Worm (Caenorhabditis elegans) whole organism, L4 larva: Measurements from ENCODE around the gene F58B6.1.

Source experiments
- D1046.2 ChIP-seq: fragments of 200-800 bp; sonication (Bioruptor generic); IDR thresholded peaks from 2 replicates; pipeline ENCODE4 v1.3.6; 2022; ENCODE audit warnings: missing genetic modification characterization, missing compliant biosample characterization
- F26F4.8 ChIP-seq: fragments of 200-800 bp; sonication (Bioruptor generic); conservative IDR thresholded peaks from 2 replicates; pipeline ENCODE4 v1.3.6; 2022; ENCODE audit warnings: missing genetic modification characterization, missing compliant biosample characterization
- T20F7.1 ChIP-seq: fragments of 200-800 bp; sonication (Bioruptor generic); optimal IDR thresholded peaks from 2 replicates; lab custom pipeline; 2018; ENCODE audit warnings: mild to moderate bottlenecking, missing genetic modification characterization, missing compliant biosample characterization
- ZK546.5 ChIP-seq, 2 experiments: sonication (generic microtip); optimal IDR thresholded peaks; 2 replicates each; lab custom pipeline; 2017; ENCODE audit warnings: missing biosample characterization in 2 of 2, missing genetic modification characterization in 2 of 2
- aha-1 ChIP-seq: fragments of 150-350 bp; peaks from one replicate; lab custom pipeline; 2014; ENCODE audit warnings: missing biosample characterization, missing genetic modification characterization
- ama-1 ChIP-seq: fragments of 150-350 bp; optimal IDR thresholded peaks from 2 replicates; lab custom pipeline; 2014; ENCODE audit warnings: inconsistent platforms, mixed read lengths
- arid-1 ChIP-seq: fragments of 200-800 bp; sonication (Bioruptor generic); conservative IDR thresholded peaks from 2 replicates; pipeline ENCODE4 v1.3.6; 2022; ENCODE audit warnings: missing genetic modification reagents, missing genetic modification characterization, missing compliant biosample characterization
- ceh-20 ChIP-seq: fragments of 200-800 bp; sonication (Bioruptor generic); IDR thresholded peaks from 2 replicates; pipeline ENCODE4 v1.3.6; 2022; ENCODE audit warnings: missing genetic modification reagents, missing genetic modification characterization, missing compliant biosample characterization
- ceh-28 ChIP-seq: fragments of 150-350 bp; optimal IDR thresholded peaks from 2 replicates; lab custom pipeline; 2014; ENCODE audit warnings: missing biosample characterization, missing genetic modification reagents, missing genetic modification characterization
- cey-2 ChIP-seq: sonication (generic microtip); optimal IDR thresholded peaks from 3 replicates; lab custom pipeline; 2017; ENCODE audit warnings: missing genetic modification characterization, mild to moderate bottlenecking, missing compliant biosample characterization, antibody characterized with exemption, borderline replicate concordance; ENCODE audit not compliant: insufficient read depth
- ctbp-1 ChIP-seq: fragments of 200-800 bp; sonication (Bioruptor generic); IDR thresholded peaks from 2 replicates; pipeline ENCODE4 v1.3.6; 2022; ENCODE audit warnings: missing genetic modification reagents, missing genetic modification characterization, missing compliant biosample characterization
- daf-12 ChIP-seq: fragments of 150-350 bp; optimal IDR thresholded peaks from 2 replicates; lab custom pipeline; 2014; ENCODE audit warnings: missing biosample characterization, missing genetic modification reagents, missing genetic modification characterization
- daf-19 ChIP-seq: fragments of 200-800 bp; sonication (Bioruptor generic); conservative IDR thresholded peaks from 2 replicates; pipeline ENCODE4 v1.3.6; 2022; ENCODE audit warnings: missing genetic modification characterization, missing compliant biosample characterization
- daf-8 ChIP-seq: fragments of 200-800 bp; sonication (Bioruptor generic); IDR thresholded peaks from 2 replicates; pipeline ENCODE4 v1.3.6; 2022; ENCODE audit warnings: missing genetic modification characterization, missing compliant biosample characterization
- duxl-1 ChIP-seq: sonication (generic microtip); optimal IDR thresholded peaks from 2 replicates; lab custom pipeline; 2016; ENCODE audit warnings: mild to moderate bottlenecking, missing genetic modification characterization, moderate library complexity, missing compliant biosample characterization; ENCODE audit not compliant: poor library complexity
- egl-27 ChIP-seq: sonication (generic microtip); optimal IDR thresholded peaks from 3 replicates; lab custom pipeline; 2017; ENCODE audit warnings: missing biosample characterization, missing genetic modification reagents, missing genetic modification characterization
- fkh-10 ChIP-seq: fragments of 150-350 bp; optimal IDR thresholded peaks from 2 replicates; lab custom pipeline; 2014; ENCODE audit warnings: missing biosample characterization, missing genetic modification reagents, missing genetic modification characterization
- fos-1 ChIP-seq: fragments of 150-350 bp; optimal IDR thresholded peaks from 2 replicates; lab custom pipeline; 2014; ENCODE audit warnings: missing biosample characterization, missing genetic modification characterization
- hif-1 ChIP-seq, 2 experiments: sonication (generic microtip); optimal IDR thresholded peaks; 2 replicates each; lab custom pipeline; 2016 to 2017; ENCODE audit warnings: missing compliant biosample characterization in 2 of 2, missing genetic modification characterization in 2 of 2, missing genetic modification reagents in 2 of 2, missing genotype in 2 of 2, mild to moderate bottlenecking in 1 of 2
- hlh-11 ChIP-seq: fragments of 200-800 bp; sonication (Bioruptor generic); optimal IDR thresholded peaks from 2 replicates; lab custom pipeline; 2018; ENCODE audit warnings: mild to moderate bottlenecking, missing genetic modification characterization, missing compliant biosample characterization
- hmg-1.1 ChIP-seq: fragments of 200-800 bp; sonication (Bioruptor generic); IDR thresholded peaks from 2 replicates; pipeline ENCODE4 v1.3.6; 2022; ENCODE audit warnings: missing genetic modification reagents, missing genetic modification characterization, missing compliant biosample characterization
- lin-1 ChIP-seq: fragments of 200-800 bp; sonication (Bioruptor generic); IDR thresholded peaks from 2 replicates; pipeline ENCODE4 v1.3.6; 2022; ENCODE audit warnings: missing genetic modification reagents, missing genetic modification characterization, missing compliant biosample characterization
- lin-39 ChIP-seq: fragments of 150-350 bp; optimal IDR thresholded peaks from 2 replicates; lab custom pipeline; 2014; ENCODE audit warnings: missing biosample characterization, missing genetic modification reagents, missing genetic modification characterization
- lir-3 ChIP-seq: sonication (generic microtip); optimal IDR thresholded peaks from 2 replicates; lab custom pipeline; 2016; ENCODE audit warnings: mild to moderate bottlenecking, missing genetic modification characterization, missing compliant biosample characterization
- lsy-2 ChIP-seq, 2 experiments: fragments of 150-350 bp in 1 of 2; sonication (generic microtip) in 1 of 2; optimal IDR thresholded peaks; 2 replicates each; lab custom pipeline; 2014 to 2017; ENCODE audit warnings: missing biosample characterization in 2 of 2, missing genetic modification characterization in 2 of 2
- mxl-2 ChIP-seq: fragments of 200-800 bp; sonication (Bioruptor generic); conservative IDR thresholded peaks from 2 replicates; pipeline ENCODE4 v1.3.6; 2022; ENCODE audit warnings: missing genetic modification reagents, missing genetic modification characterization, missing compliant biosample characterization
- mxl-3 ChIP-seq: fragments of 200-800 bp; sonication (Bioruptor generic); optimal IDR thresholded peaks from 2 replicates; lab custom pipeline; 2018; ENCODE audit warnings: mild to moderate bottlenecking, missing genetic modification characterization, missing compliant biosample characterization
- nhr-10 ChIP-seq: fragments of 150-350 bp; optimal IDR thresholded peaks from 2 replicates; lab custom pipeline; 2014; ENCODE audit warnings: missing biosample characterization, missing genetic modification characterization
- nhr-11 ChIP-seq: fragments of 150-350 bp; optimal IDR thresholded peaks from 2 replicates; lab custom pipeline; 2014; ENCODE audit warnings: missing biosample characterization, missing genetic modification characterization
- nhr-111 ChIP-seq: fragments of 200-800 bp; sonication (Bioruptor generic); optimal IDR thresholded peaks from 2 replicates; lab custom pipeline; 2018; ENCODE audit warnings: mild to moderate bottlenecking, missing genetic modification characterization, missing compliant biosample characterization
- nhr-25 ChIP-seq: sonication (generic microtip); optimal IDR thresholded peaks from 2 replicates; lab custom pipeline; 2017; ENCODE audit warnings: missing genetic modification characterization, mild to moderate bottlenecking, missing compliant biosample characterization, antibody characterized with exemption, moderate library complexity, borderline replicate concordance; ENCODE audit not compliant: insufficient read depth
- nhr-28 ChIP-seq: fragments of 150-350 bp; optimal IDR thresholded peaks from 2 replicates; lab custom pipeline; 2014; ENCODE audit warnings: missing biosample characterization, missing genetic modification characterization
- nhr-48 ChIP-seq: sonication (generic microtip); optimal IDR thresholded peaks from 2 replicates; lab custom pipeline; 2016; ENCODE audit warnings: mild to moderate bottlenecking, missing genetic modification characterization, missing compliant biosample characterization
- nhr-6 ChIP-seq: fragments of 150-350 bp; optimal IDR thresholded peaks from 2 replicates; lab custom pipeline; 2014; ENCODE audit warnings: missing biosample characterization, missing genetic modification characterization
- nhr-76 ChIP-seq: fragments of 150-350 bp; optimal IDR thresholded peaks from 2 replicates; lab custom pipeline; 2014; ENCODE audit warnings: missing biosample characterization, missing genetic modification characterization
- saeg-2 ChIP-seq: fragments of 200-800 bp; sonication (Bioruptor generic); IDR thresholded peaks from 2 replicates; pipeline ENCODE4 v1.3.6; 2022; ENCODE audit warnings: missing genetic modification reagents, missing genetic modification characterization, missing compliant biosample characterization
- set-16 ChIP-seq: fragments of 200-800 bp; sonication (Bioruptor generic); IDR thresholded peaks from 2 replicates; pipeline ENCODE4 v1.3.6; 2022; ENCODE audit warnings: missing genetic modification reagents, missing genetic modification characterization, missing compliant biosample characterization
- snpc-1.2 ChIP-seq: fragments of 200-800 bp; sonication (Bioruptor generic); IDR thresholded peaks from 2 replicates; pipeline ENCODE4 v1.3.6; 2022; ENCODE audit warnings: missing genetic modification reagents, missing genetic modification characterization, missing compliant biosample characterization
- snpc-4 ChIP-seq: fragments of 150-350 bp; optimal IDR thresholded peaks from 2 replicates; lab custom pipeline; 2014; ENCODE audit warnings: missing biosample characterization, missing genetic modification characterization
- spr-3 ChIP-seq: fragments of 200-800 bp; sonication (Bioruptor generic); optimal IDR thresholded peaks from 2 replicates; lab custom pipeline; 2018; ENCODE audit warnings: mild to moderate bottlenecking, missing genetic modification characterization, missing compliant biosample characterization
- tra-1 ChIP-seq: fragments of 200-800 bp; sonication (Bioruptor generic); IDR thresholded peaks from 2 replicates; pipeline ENCODE4 v1.3.6; 2022; ENCODE audit warnings: missing genetic modification reagents, missing genetic modification characterization, missing compliant biosample characterization
- vab-7 ChIP-seq: fragments of 200-800 bp; sonication (Bioruptor generic); IDR thresholded peaks from 2 replicates; pipeline ENCODE4 v1.3.6; 2022; ENCODE audit warnings: missing genetic modification reagents, missing genetic modification characterization, missing compliant biosample characterization
- ztf-11 ChIP-seq: fragments of 150-350 bp; optimal IDR thresholded peaks from 2 replicates; lab custom pipeline; 2014; ENCODE audit warnings: missing biosample characterization, missing genetic modification characterization

The F58B6.1 gene

DNA sequence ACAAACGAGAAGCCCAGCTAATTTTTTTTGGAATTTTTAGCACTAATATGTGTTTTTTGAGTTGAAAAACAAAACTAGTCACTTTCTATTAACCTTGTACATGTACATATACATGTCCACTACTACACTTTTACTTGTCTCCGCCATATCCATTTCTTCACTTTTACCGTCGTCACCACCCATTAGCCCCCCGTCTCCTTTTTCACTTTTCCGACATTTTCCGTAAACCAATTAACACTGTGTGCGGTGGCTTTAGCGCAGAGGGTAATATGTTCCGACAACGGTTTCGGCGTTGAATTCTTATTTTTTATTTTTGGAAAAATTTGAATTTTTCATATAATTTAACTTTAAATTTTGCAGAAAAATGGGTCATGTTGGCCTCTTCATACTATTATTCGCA lies 36.0 kb upstream of the F58B6.1 start, which contains the start of gene cdh-12:
TSS of gene cdh-12 (plus strand) at position 365 of the 400 bp plus-strand sequence.
- TF ChIP-seq aha-1 (tag; lab: Kevin White, UChicago) (peak; percentile 16), ztf-11 (tag; lab: Kevin White, UChicago) (no peak), D1046.2 (GFP tag; lab: Robert Waterston, UW) (no peak)

DNA sequence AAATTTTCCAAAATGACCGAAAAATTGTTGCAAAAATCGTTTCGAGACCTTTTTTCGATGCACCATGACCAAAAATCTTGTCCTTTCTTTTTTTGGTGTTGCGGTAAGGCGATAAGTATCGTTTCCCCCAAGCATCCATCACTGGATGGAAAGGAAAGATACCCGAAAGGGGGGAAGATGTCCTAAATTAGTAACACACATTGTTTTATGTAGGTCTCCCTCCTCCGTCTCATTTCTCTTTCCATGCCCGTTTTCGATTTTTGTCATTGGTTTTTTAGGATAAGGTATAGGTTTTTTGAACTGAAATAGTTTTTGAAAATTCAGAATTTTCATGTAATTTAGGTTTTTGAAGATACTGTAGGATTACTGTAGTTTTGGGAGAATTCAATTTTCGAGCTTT lies 33.7 kb upstream of the F58B6.1 start:
- TF ChIP-seq F26F4.8 (GFP tag; lab: Robert Waterston, UW) (no peak), daf-8 (GFP tag; lab: Robert Waterston, UW) (no peak), ceh-28 (tag; lab: Kevin White, UChicago) (no peak), snpc-4 (no peak), lin-1 (GFP tag; lab: Robert Waterston, UW) (no peak), vab-7 (GFP tag; lab: Robert Waterston, UW) (no peak), nhr-10 (tag; lab: Kevin White, UChicago) (no peak), aha-1 (tag; lab: Kevin White, UChicago) (no peak), saeg-2 (no peak), spr-3 (GFP tag; lab: Kevin White, UChicago) (no peak)
- TF ChIP-seq, all 104 proteins: peak for 0

- TF ChIP-seq fkh-10 (GFP tag; lab: Kevin White, UChicago) (no peak), mxl-3 (GFP tag; lab: Kevin White, UChicago) (peak; percentile 35), hlh-11 (tag; lab: Kevin White, UChicago) (peak; percentile 19)
These were observed 32.1 kb upstream of the F58B6.1 start for ce11 chrIII:1147863-1148262.

- TF ChIP-seq tra-1 (GFP tag; lab: Robert Waterston, UW) (no peak), cey-2 (tag; lab: Kevin White, UChicago) (no peak), aha-1 (tag; lab: Kevin White, UChicago) (peak; percentile 54), snpc-1.2 (GFP tag; lab: Robert Waterston, UW) (no peak), nhr-111 (GFP tag; lab: Kevin White, UChicago) (no peak), T20F7.1 (GFP tag; lab: Kevin White, UChicago) (no peak), egl-27 (no peak), nhr-6 (tag; lab: Kevin White, UChicago) (no peak), set-16 (GFP tag; lab: Robert Waterston, UW) (peak; percentile 72), hif-1 (tag; optimal IDR thresholded peaks at IDR 0.05; lab: Kevin White, UChicago) (no peak), D1046.2 (GFP tag; lab: Robert Waterston, UW) (no peak), nhr-76 (tag; lab: Kevin White, UChicago) (no peak), nhr-10 (tag; lab: Kevin White, UChicago) (no peak)
These were observed 29.1 kb upstream of the F58B6.1 start for ce11 chrIII:1144816-1145215.

DNA sequence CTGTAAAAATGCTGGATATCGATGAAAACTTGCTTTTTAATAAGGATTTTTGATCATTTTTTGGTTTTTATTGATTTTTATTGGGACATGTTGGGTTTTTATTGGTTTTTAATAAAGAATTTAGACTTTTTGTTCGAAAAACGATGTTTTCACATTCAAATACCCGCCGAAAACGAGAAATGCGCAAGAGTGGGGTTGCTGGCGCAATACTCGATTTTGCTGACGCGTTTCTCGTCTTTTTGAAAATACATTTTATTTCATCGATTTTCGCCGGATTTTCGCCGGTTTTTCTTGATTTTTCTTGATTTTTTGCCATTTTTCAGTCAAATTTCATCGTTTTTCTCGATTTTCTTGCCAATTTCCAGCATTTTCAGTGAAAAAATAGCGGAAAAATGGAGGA lies 27.1 kb upstream of the F58B6.1 start, which contains the start of gene smr-1:
TSS of gene smr-1 (plus strand) at position 375 of the 400 bp plus-strand sequence.
- TF ChIP-seq arid-1 (GFP tag; lab: Robert Waterston, UW) (peak; percentile 76), nhr-48 (tag; lab: Kevin White, UChicago) (peak; percentile 14), duxl-1 (tag; lab: Kevin White, UChicago) (no peak), lin-39 (tag; lab: Kevin White, UChicago) (no peak), daf-19 (GFP tag; lab: Robert Waterston, UW) (no peak), lsy-2 (tag; optimal IDR thresholded peaks at IDR 0.05; lab: Kevin White, UChicago) (peak; percentile 62 to 90), lir-3 (no peak), nhr-28 (peak; percentile 52), nhr-25 (tag; lab: Kevin White, UChicago) (no peak), hlh-11 (tag; lab: Kevin White, UChicago) (peak; percentile 58), D1046.2 (GFP tag; lab: Robert Waterston, UW) (peak; percentile 75; the same call in 1 of the 2 replicates), mxl-2 (GFP tag; lab: Robert Waterston, UW) (no peak), nhr-11 (tag; lab: Kevin White, UChicago) (peak; percentile 51), daf-12 (tag; lab: Kevin White, UChicago) (no peak), ZK546.5 (tag; optimal IDR thresholded peaks at IDR 0.05; lab: Kevin White, UChicago) (no peak), nhr-10 (tag; lab: Kevin White, UChicago) (no peak), ama-1 (lab: Kevin White, UChicago) (peak; percentile 58), nhr-111 (GFP tag; lab: Kevin White, UChicago) (no peak), ctbp-1 (peak; percentile 72), ceh-20 (GFP tag; lab: Robert Waterston, UW) (peak; percentile 67; the same call in 1 of the 2 replicates), saeg-2 (0 out of 2 replicates have a peak, but pooled peaks have one; percentile 50), T20F7.1 (GFP tag; lab: Kevin White, UChicago) (no peak), hmg-1.1 (GFP tag; lab: Robert Waterston, UW) (peak; percentile 73), fos-1 (tag; lab: Kevin White, UChicago) (no peak)
